Fruit fly (Drosophila melanogaster) whole organism, prepupa: ENCODE results near the gene gkt.

Source experiments
- CG6792 ChIP-seq: fragments of 200-800 bp; sonication (Bioruptor generic); optimal IDR thresholded peaks from 3 replicates; lab custom pipeline; 2016; ENCODE audit warnings: missing biosample characterization, missing genetic modification characterization
- Ets21C ChIP-seq: fragments of 200-800 bp; sonication (Bioruptor generic); optimal IDR thresholded peaks from 3 replicates; lab custom pipeline; 2016; ENCODE audit warnings: missing biosample characterization, missing genetic modification characterization
- Gug ChIP-seq: fragments of 200-800 bp; sonication (Bioruptor generic); IDR thresholded peaks from 2 replicates; pipeline ENCODE4 v1.3.6; 2022; ENCODE audit warnings: missing biosample characterization, missing genetic modification characterization
- Lpt ChIP-seq: fragments of 200-800 bp; sonication (Bioruptor generic); optimal IDR thresholded peaks from 3 replicates; lab custom pipeline; 2016; ENCODE audit warnings: missing biosample characterization, missing genetic modification characterization
- OdsH ChIP-seq: fragments of 200-800 bp; sonication (Bioruptor generic); optimal IDR thresholded peaks from 3 replicates; lab custom pipeline; 2016; ENCODE audit warnings: missing biosample characterization, missing genetic modification characterization
- acj6 ChIP-seq: fragments of 200-800 bp; sonication (Bioruptor generic); optimal IDR thresholded peaks from 3 replicates; lab custom pipeline; 2016; ENCODE audit warnings: missing biosample characterization, missing genetic modification characterization

- TF ChIP-seq OdsH (GFP tag; lab: Kevin White, UChicago) (no peak), Ets21C (no peak), CG6792 (GFP tag; lab: Kevin White, UChicago) (no peak), acj6 (GFP tag; lab: Kevin White, UChicago) (no peak), Gug (GFP tag; lab: Robert Waterston, UW) (no peak), Lpt (no peak)
These were observed 45.6 kb upstream of the gkt start for dm6 chr2L:3114132-3114531.
